Worm (Caenorhabditis elegans) whole organism, late embryonic: ENCODE measurements around the gene bus-4.

Experiments
- C08G9.2 ChIP-seq: sonication (generic microtip); optimal IDR thresholded peaks from 2 replicates; lab custom pipeline; 2016; ENCODE audit warnings: mild to moderate bottlenecking, missing genetic modification characterization, moderate library complexity, missing compliant biosample characterization
- C38D4.7 ChIP-seq: fragments of 200-800 bp; sonication (Bioruptor generic); optimal IDR thresholded peaks from 2 replicates; lab custom pipeline; 2018; ENCODE audit warnings: mild to moderate bottlenecking, missing genetic modification characterization, moderate library complexity, missing compliant biosample characterization
- F13H6.1 ChIP-seq: sonication (generic microtip); optimal IDR thresholded peaks from 2 replicates; lab custom pipeline; 2016; ENCODE audit warnings: missing genetic modification characterization, missing compliant biosample characterization
- K02D7.2 ChIP-seq: sonication (generic microtip); optimal IDR thresholded peaks from 2 replicates; lab custom pipeline; 2017; ENCODE audit warnings: mild to moderate bottlenecking, missing genetic modification characterization, missing compliant biosample characterization
- K09A11.1 ChIP-seq: sonication (generic microtip); optimal IDR thresholded peaks from 2 replicates; lab custom pipeline; 2017; ENCODE audit warnings: antibody characterized with exemption, mild to moderate bottlenecking, missing genetic modification characterization, missing compliant biosample characterization; ENCODE audit not compliant: insufficient read depth
- T23F11.4 ChIP-seq: fragments of 200-800 bp; sonication (Bioruptor generic); optimal IDR thresholded peaks from 2 replicates; lab custom pipeline; 2018; ENCODE audit warnings: mild to moderate bottlenecking, missing genetic modification characterization, missing compliant biosample characterization
- ahr-1 ChIP-seq: sonication (generic microtip); optimal IDR thresholded peaks from 2 replicates; lab custom pipeline; 2016; ENCODE audit warnings: missing genetic modification characterization, missing compliant biosample characterization
- ceh-18 ChIP-seq: sonication (generic microtip); optimal IDR thresholded peaks from 2 replicates; lab custom pipeline; 2016; ENCODE audit warnings: missing genetic modification characterization, missing compliant biosample characterization
- ceh-19 ChIP-seq: fragments of 200-800 bp; sonication (Bioruptor generic); optimal IDR thresholded peaks from 2 replicates; lab custom pipeline; 2018; ENCODE audit warnings: mild to moderate bottlenecking, missing genetic modification characterization, missing compliant biosample characterization
- ceh-22 ChIP-seq: sonication (generic microtip); optimal IDR thresholded peaks from 2 replicates; lab custom pipeline; 2017; ENCODE audit warnings: missing biosample characterization, missing genetic modification characterization
- ceh-24 ChIP-seq: sonication (generic microtip); optimal IDR thresholded peaks from 2 replicates; lab custom pipeline; 2016; ENCODE audit warnings: mild to moderate bottlenecking, missing genetic modification characterization, missing compliant biosample characterization
- ceh-30 ChIP-seq: fragments of 150-350 bp; optimal IDR thresholded peaks from 2 replicates; lab custom pipeline; 2014; ENCODE audit warnings: missing biosample characterization, missing genetic modification characterization
- ceh-31 ChIP-seq: sonication (generic microtip); optimal IDR thresholded peaks from 2 replicates; lab custom pipeline; 2016; ENCODE audit warnings: missing genetic modification characterization, missing compliant biosample characterization
- ceh-34 ChIP-seq: sonication (generic microtip); optimal IDR thresholded peaks from 2 replicates; lab custom pipeline; 2016; ENCODE audit warnings: mild to moderate bottlenecking, missing genetic modification characterization, missing compliant biosample characterization
- ceh-48 ChIP-seq: sonication (generic microtip); optimal IDR thresholded peaks from 2 replicates; lab custom pipeline; 2016; ENCODE audit warnings: missing genetic modification characterization, inconsistent platforms, missing compliant biosample characterization
- ceh-9 ChIP-seq: sonication (generic microtip); optimal IDR thresholded peaks from 2 replicates; lab custom pipeline; 2016; ENCODE audit warnings: mild to moderate bottlenecking, missing genetic modification characterization, inconsistent platforms, missing compliant biosample characterization
- che-1 ChIP-seq: sonication (generic microtip); optimal IDR thresholded peaks from 2 replicates; lab custom pipeline; 2016; ENCODE audit warnings: mild to moderate bottlenecking, missing genetic modification characterization, missing compliant biosample characterization
- dve-1 ChIP-seq: sonication (generic microtip); optimal IDR thresholded peaks from 2 replicates; lab custom pipeline; 2017; ENCODE audit warnings: antibody characterized with exemption, mild to moderate bottlenecking, missing genetic modification characterization, missing compliant biosample characterization
- elt-4 ChIP-seq: sonication (generic microtip); optimal IDR thresholded peaks from 2 replicates; lab custom pipeline; 2016; ENCODE audit warnings: missing genetic modification characterization, missing compliant biosample characterization
- ets-4 ChIP-seq: sonication (generic microtip); optimal IDR thresholded peaks from 2 replicates; lab custom pipeline; 2016; ENCODE audit warnings: missing genetic modification characterization, missing compliant biosample characterization
- fax-1 ChIP-seq: sonication (generic microtip); optimal IDR thresholded peaks from 2 replicates; lab custom pipeline; 2016; ENCODE audit warnings: missing genotype, missing genetic modification characterization, missing compliant biosample characterization
- fkh-10 ChIP-seq: fragments of 150-350 bp; optimal IDR thresholded peaks from 2 replicates; lab custom pipeline; 2014; ENCODE audit warnings: missing biosample characterization, missing genetic modification reagents, missing genetic modification characterization
- hlh-13 ChIP-seq: fragments of 200-800 bp; sonication (Bioruptor generic); optimal IDR thresholded peaks from 2 replicates; lab custom pipeline; 2018; ENCODE audit warnings: mild to moderate bottlenecking, missing genetic modification characterization, missing compliant biosample characterization
- hlh-15 ChIP-seq: sonication (generic microtip); optimal IDR thresholded peaks from 2 replicates; lab custom pipeline; 2016; ENCODE audit warnings: missing genetic modification characterization, missing compliant biosample characterization
- hlh-6 ChIP-seq: sonication (generic microtip); optimal IDR thresholded peaks from 2 replicates; lab custom pipeline; 2016; ENCODE audit warnings: missing genotype, missing genetic modification characterization, missing compliant biosample characterization
- madf-2 ChIP-seq: sonication (generic microtip); optimal IDR thresholded peaks from 2 replicates; lab custom pipeline; 2017; ENCODE audit warnings: missing genetic modification characterization, missing compliant biosample characterization
- nhr-11 ChIP-seq: fragments of 150-350 bp; optimal IDR thresholded peaks from 2 replicates; lab custom pipeline; 2014; ENCODE audit warnings: missing biosample characterization, missing genetic modification characterization
- pag-3 ChIP-seq: sonication (generic microtip); optimal IDR thresholded peaks from 2 replicates; lab custom pipeline; 2016; ENCODE audit warnings: missing compliant biosample characterization, missing genetic modification characterization, borderline replicate concordance
- pat-9 ChIP-seq: fragments of 200-800 bp; sonication (Bioruptor generic); optimal IDR thresholded peaks from 2 replicates; lab custom pipeline; 2018; ENCODE audit warnings: mild to moderate bottlenecking, missing genetic modification characterization, moderate library complexity, missing compliant biosample characterization
- pha-2 ChIP-seq: sonication (generic microtip); optimal IDR thresholded peaks from 2 replicates; lab custom pipeline; 2017; ENCODE audit warnings: mild to moderate bottlenecking, missing genetic modification characterization, missing compliant biosample characterization
- pha-4 ChIP-seq: fragments of 150-350 bp; optimal IDR thresholded peaks from 2 replicates; lab custom pipeline; 2018; ENCODE audit warnings: missing biosample characterization, missing genetic modification reagents, missing genetic modification characterization
- pros-1 ChIP-seq: fragments of 150-350 bp; optimal IDR thresholded peaks from 2 replicates; lab custom pipeline; 2014; ENCODE audit warnings: missing biosample characterization, missing genetic modification reagents, missing genetic modification characterization
- ref-2 ChIP-seq: sonication (generic microtip); optimal IDR thresholded peaks from 2 replicates; lab custom pipeline; 2016; ENCODE audit warnings: missing genetic modification characterization, missing compliant biosample characterization
- rnt-1 ChIP-seq: sonication (generic microtip); optimal IDR thresholded peaks from 2 replicates; lab custom pipeline; 2016; ENCODE audit warnings: missing genetic modification characterization, missing compliant biosample characterization
- sdc-2 ChIP-seq: sonication (generic microtip); optimal IDR thresholded peaks from 2 replicates; lab custom pipeline; 2016; ENCODE audit warnings: missing genotype, missing genetic modification characterization, missing compliant biosample characterization
- sox-4 ChIP-seq: sonication (generic microtip); optimal IDR thresholded peaks from 2 replicates; lab custom pipeline; 2017; ENCODE audit warnings: mild to moderate bottlenecking, missing genetic modification characterization, inconsistent platforms, missing compliant biosample characterization
- ttx-3 ChIP-seq: sonication (generic microtip); optimal IDR thresholded peaks from 2 replicates; lab custom pipeline; 2016; ENCODE audit warnings: missing genetic modification reagents, missing genetic modification characterization, missing compliant biosample characterization
- zip-5 ChIP-seq: sonication (generic microtip); optimal IDR thresholded peaks from 2 replicates; lab custom pipeline; 2016; ENCODE audit warnings: missing genetic modification characterization, missing compliant biosample characterization
- ztf-16 ChIP-seq: sonication (generic microtip); optimal IDR thresholded peaks from 2 replicates; lab custom pipeline; 2017; ENCODE audit warnings: missing genetic modification characterization, missing compliant biosample characterization

Gene bus-4

DNA sequence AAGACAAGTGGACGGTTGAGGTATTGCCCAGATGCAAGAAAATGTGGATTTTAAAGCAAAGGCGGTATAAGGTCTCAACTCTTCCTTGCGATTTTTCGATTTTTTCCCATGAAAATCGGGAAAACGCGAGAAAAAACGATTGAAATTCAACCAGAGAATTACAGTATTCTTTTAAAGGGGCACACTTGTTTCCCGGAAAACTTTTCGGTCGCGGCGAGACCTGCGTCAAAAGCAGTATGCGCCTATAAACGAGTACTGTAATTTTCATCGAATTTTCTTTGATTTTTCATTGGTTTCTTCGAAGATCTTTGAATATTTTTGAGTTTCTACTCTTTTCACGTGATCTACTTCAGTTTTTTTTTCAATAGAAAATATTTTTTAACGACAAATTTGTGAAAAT, 34.4 kb upstream of the bus-4 start:
- TF ChIP-seq ceh-31 (tag; lab: Kevin White, UChicago) (no peak), elt-4 (tag; lab: Kevin White, UChicago) (no peak), hlh-15 (tag; lab: Kevin White, UChicago) (no peak), ceh-30 (tag; lab: Kevin White, UChicago) (no peak), ceh-34 (no peak), pha-2 (tag; lab: Kevin White, UChicago) (no peak), ahr-1 (tag; lab: Kevin White, UChicago) (no peak), fax-1 (tag; lab: Kevin White, UChicago) (no peak), zip-5 (tag; lab: Kevin White, UChicago) (no peak), ceh-48 (tag; lab: Kevin White, UChicago) (no peak), ztf-16 (no peak)

DNA sequence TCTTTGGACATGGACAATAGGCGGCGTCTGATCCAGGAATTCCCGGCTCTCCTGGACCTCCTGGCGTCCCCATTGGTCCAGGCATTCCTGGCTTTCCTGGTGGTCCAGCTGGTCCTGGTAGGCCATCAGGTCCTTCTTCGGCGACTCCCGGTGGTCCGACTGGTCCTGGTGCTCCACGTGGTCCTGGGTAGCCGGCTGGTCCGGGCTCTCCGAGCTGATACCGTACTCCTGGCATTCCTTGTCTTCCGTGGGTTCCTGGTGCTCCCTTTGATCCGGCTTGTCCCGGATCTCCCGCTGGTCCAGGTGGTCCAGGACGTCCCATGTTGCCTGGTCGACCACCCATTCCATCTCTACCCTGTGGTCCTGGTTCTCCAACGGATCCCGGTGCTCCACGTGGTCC, 32.1 kb upstream of the bus-4 start:
- TF ChIP-seq pag-3 (tag; lab: Kevin White, UChicago): no peak
- TF ChIP-seq hlh-6 (tag; lab: Kevin White, UChicago): peak; percentile 64
- TF ChIP-seq dve-1 (tag; lab: Kevin White, UChicago): no peak
- TF ChIP-seq ceh-48 (tag; lab: Kevin White, UChicago): no peak
- TF ChIP-seq fkh-10 (GFP tag; lab: Kevin White, UChicago): no peak
- TF ChIP-seq ceh-34: peak; percentile 34
- no peak for TF ChIP-seq F13H6.1 (tag; lab: Kevin White, UChicago)
- no peak for TF ChIP-seq ceh-24 (tag; lab: Kevin White, UChicago)
- TF ChIP-seq sox-4 (tag; lab: Kevin White, UChicago): no peak
- TF ChIP-seq ceh-9: no peak
- no peak for TF ChIP-seq ttx-3
- TF ChIP-seq hlh-13 (GFP tag; lab: Kevin White, UChicago): no peak
- TF ChIP-seq hlh-15 (tag; lab: Kevin White, UChicago): no peak
- no peak for TF ChIP-seq madf-2 (tag; lab: Kevin White, UChicago)
- TF ChIP-seq sdc-2 (tag; lab: Kevin White, UChicago): peak; percentile 53

DNA sequence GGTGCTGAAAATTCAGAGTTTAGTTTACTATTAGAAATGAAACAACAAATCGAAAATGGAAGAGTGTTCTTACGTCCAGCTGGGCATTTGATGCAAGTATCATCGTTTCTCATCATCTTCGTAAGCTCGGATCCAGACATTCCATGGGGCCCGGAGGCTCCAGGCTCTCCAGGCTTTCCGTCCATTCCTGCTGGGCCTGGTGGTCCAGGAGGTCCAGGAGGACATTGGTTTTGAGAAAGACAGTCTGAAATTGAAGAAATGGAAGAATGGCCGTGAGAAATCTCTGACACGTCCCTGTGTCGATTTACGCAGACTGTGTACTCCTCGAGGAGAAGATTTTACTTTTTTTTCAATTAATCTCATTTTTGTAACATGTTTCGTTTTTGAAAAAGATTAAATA, 31.7 kb upstream of the bus-4 start:
- no peak for TF ChIP-seq ahr-1 (tag; lab: Kevin White, UChicago)
- TF ChIP-seq ceh-18 (tag; lab: Kevin White, UChicago): no peak
- no peak for TF ChIP-seq pat-9 (tag; lab: Kevin White, UChicago)
- TF ChIP-seq ztf-16: no peak
- no peak for TF ChIP-seq K09A11.1 (tag; lab: Kevin White, UChicago)
- TF ChIP-seq pha-4 (tag; lab: Kevin White, UChicago): no peak
- TF ChIP-seq, all 69 proteins: peak for 0

DNA sequence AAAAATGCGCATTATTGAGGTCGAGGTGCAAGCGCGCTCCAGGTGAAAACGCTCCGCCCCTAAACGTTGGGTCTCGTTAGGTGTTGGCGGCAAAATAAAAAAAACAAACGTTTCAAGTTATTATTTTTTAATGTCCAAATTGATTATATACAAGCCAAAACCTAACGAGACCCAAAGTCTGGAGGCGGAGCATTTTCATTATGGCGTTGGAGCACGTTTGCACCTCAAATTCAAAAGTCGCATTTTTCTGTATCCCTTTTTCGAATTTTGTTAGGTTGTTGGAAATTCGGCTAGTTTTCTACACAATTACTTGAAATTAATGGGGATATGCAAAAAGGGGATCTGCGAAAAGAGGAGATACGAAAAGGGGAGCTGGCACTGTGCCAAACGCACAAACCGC, 30.2 kb upstream of the bus-4 start, which contains the start of gene col-111:
Gene col-111, minus strand, starts transcription at position 101 of the 400 bp plus-strand sequence.
- no peak for TF ChIP-seq pag-3 (tag; lab: Kevin White, UChicago)
- no peak for TF ChIP-seq ceh-19 (GFP tag; lab: Kevin White, UChicago)
- no peak for TF ChIP-seq pha-4 (tag; lab: Kevin White, UChicago)
- TF ChIP-seq ceh-9: no peak

DNA sequence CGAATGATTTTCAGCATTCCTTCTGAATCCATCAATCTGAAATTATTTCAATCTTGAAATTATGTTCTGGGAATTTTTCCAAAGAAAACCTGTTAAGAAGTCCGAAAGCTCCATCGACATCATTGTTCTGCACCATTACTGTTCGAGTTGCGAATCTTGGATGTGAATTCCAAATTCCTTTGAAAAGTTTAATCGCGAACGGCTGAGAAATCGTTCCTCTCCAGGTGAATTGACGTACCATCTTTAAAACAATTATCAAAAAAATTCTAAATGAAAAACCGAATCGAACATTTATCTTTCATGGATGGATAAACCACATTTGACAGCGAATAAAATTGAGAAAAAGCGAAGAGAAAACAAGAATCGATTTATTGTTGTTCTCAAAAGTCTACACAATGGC, 28.8 kb upstream of the bus-4 start, which contains the start of gene mrps-21:
Gene mrps-21, minus strand, starts transcription at position 241 of the 400 bp plus-strand sequence.
- TF ChIP-seq pag-3 (tag; lab: Kevin White, UChicago): no peak
- no peak for TF ChIP-seq ceh-31 (tag; lab: Kevin White, UChicago)

DNA sequence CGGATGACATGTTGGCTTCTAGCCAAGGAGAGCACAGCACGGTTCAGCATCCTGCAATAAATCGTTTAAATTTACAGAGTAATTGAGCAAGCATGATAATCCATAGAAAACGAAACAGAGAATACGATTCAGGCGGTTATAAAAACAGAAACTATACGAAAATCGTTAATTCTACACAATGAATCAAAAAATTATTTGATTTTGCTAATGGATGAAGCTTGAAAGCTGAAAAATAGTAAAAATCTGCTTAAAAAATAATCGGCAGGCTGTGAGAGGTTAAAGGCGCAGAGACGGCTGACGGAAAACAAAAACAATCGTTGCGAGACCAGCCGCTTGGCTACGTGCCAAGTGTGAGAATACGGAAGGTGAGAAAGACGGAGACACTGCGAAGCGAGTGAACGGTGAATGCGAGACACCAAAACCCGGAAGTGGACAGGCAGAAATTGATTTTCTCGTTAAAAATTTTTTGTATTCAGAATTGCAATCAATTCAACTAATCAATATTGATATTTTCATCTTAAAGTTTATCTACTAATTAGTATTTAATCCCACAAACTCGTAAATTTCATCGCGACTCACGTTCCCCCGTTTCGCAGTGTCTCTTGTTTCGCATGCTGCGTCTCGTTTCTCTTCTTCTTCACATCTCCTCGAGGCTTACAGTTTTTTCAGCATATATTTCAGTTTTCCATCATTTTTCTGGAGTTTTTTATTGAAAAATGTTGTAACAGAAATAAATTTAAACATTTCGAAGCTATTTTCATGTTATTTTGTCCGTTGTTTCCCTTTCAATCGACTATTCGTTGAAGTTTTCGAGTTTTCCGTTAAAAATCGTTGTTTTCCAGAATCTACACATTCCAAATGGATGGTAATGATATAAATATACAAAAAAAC, 27.7 kb upstream of the bus-4 start, which contains the start of the genes F29B9.11 and jmjd-1.2:
Gene F29B9.11, minus strand, starts transcription at position 51 of the 891 bp plus-strand sequence.
Gene jmjd-1.2, plus strand, starts transcription at position 841 of the 891 bp plus-strand sequence.
- TF ChIP-seq ceh-34: peak; percentile 98
- TF ChIP-seq ref-2 (tag; lab: Kevin White, UChicago): peak; percentile 99
- TF ChIP-seq C38D4.7 (GFP tag; lab: Kevin White, UChicago): peak; percentile 14
- peak; percentile 25 for TF ChIP-seq ceh-30 (tag; lab: Kevin White, UChicago)
- TF ChIP-seq nhr-11 (tag; lab: Kevin White, UChicago): no peak
- TF ChIP-seq zip-5 (tag; lab: Kevin White, UChicago): peak; percentile 99
- peak; percentile 70 for TF ChIP-seq hlh-15 (tag; lab: Kevin White, UChicago)
- TF ChIP-seq ceh-22 (tag; lab: Kevin White, UChicago): no peak
- TF ChIP-seq pros-1 (tag; lab: Kevin White, UChicago): no peak
- peak; percentile 46 for TF ChIP-seq che-1 (tag; lab: Kevin White, UChicago)
- TF ChIP-seq K02D7.2 (tag; lab: Kevin White, UChicago): no peak
- peak; percentile 99 for TF ChIP-seq C08G9.2
- peak; percentile 99 for TF ChIP-seq ets-4 (tag; lab: Kevin White, UChicago)
- peak; percentile 73 for TF ChIP-seq T23F11.4 (GFP tag; lab: Kevin White, UChicago)
- TF ChIP-seq rnt-1 (tag; lab: Kevin White, UChicago): peak; percentile 97
- TF ChIP-seq dve-1 (tag; lab: Kevin White, UChicago): peak; percentile 39
